Worm (Caenorhabditis elegans) whole organism, L4 larva: ENCODE data around the gene T10B10.4.

Experiments used
- D1046.2 ChIP-seq: fragments of 200-800 bp; sonication (Bioruptor generic); IDR thresholded peaks from 2 replicates; pipeline ENCODE4 v1.3.6; 2022; ENCODE audit warnings: missing genetic modification characterization, missing compliant biosample characterization
- F10B5.3 ChIP-seq: sonication (generic microtip); optimal IDR thresholded peaks from 2 replicates; lab custom pipeline; 2016; ENCODE audit warnings: mild to moderate bottlenecking, missing genetic modification characterization, missing compliant biosample characterization
- F49E8.2 ChIP-seq: sonication (generic microtip); optimal IDR thresholded peaks from 2 replicates; lab custom pipeline; 2016; ENCODE audit warnings: missing compliant biosample characterization, mild to moderate bottlenecking, missing genetic modification characterization, borderline replicate concordance
- R02D3.7 ChIP-seq: fragments of 150-350 bp; sonication (generic microtip); optimal IDR thresholded peaks from 3 replicates; lab custom pipeline; 2014; ENCODE audit warnings: missing biosample characterization, missing genetic modification characterization
- Y105C5A.15 ChIP-seq: fragments of 200-800 bp; sonication (Bioruptor generic); IDR thresholded peaks from 2 replicates; pipeline ENCODE4 v1.3.6; 2022; ENCODE audit warnings: missing genetic modification characterization, missing compliant biosample characterization
- aha-1 ChIP-seq: fragments of 150-350 bp; peaks from one replicate; lab custom pipeline; 2014; ENCODE audit warnings: missing biosample characterization, missing genetic modification characterization
- arid-1 ChIP-seq: fragments of 200-800 bp; sonication (Bioruptor generic); conservative IDR thresholded peaks from 2 replicates; pipeline ENCODE4 v1.3.6; 2022; ENCODE audit warnings: missing genetic modification reagents, missing genetic modification characterization, missing compliant biosample characterization
- ceh-20 ChIP-seq: fragments of 200-800 bp; sonication (Bioruptor generic); IDR thresholded peaks from 2 replicates; pipeline ENCODE4 v1.3.6; 2022; ENCODE audit warnings: missing genetic modification reagents, missing genetic modification characterization, missing compliant biosample characterization
- ceh-44 ChIP-seq: fragments of 200-800 bp; sonication (Bioruptor generic); IDR thresholded peaks from 2 replicates; pipeline ENCODE4 v1.3.6; 2022; ENCODE audit warnings: missing genetic modification reagents, missing genetic modification characterization, missing compliant biosample characterization
- ces-1 ChIP-seq: fragments of 150-350 bp; sonication (generic microtip); optimal IDR thresholded peaks from 4 replicates; lab custom pipeline; 2014; ENCODE audit warnings: missing biosample characterization, missing genetic modification reagents, missing genetic modification characterization
- cey-2 ChIP-seq: sonication (generic microtip); optimal IDR thresholded peaks from 3 replicates; lab custom pipeline; 2017; ENCODE audit warnings: missing genetic modification characterization, mild to moderate bottlenecking, missing compliant biosample characterization, antibody characterized with exemption, borderline replicate concordance; ENCODE audit not compliant: insufficient read depth
- daf-8 ChIP-seq: fragments of 200-800 bp; sonication (Bioruptor generic); IDR thresholded peaks from 2 replicates; pipeline ENCODE4 v1.3.6; 2022; ENCODE audit warnings: missing genetic modification characterization, missing compliant biosample characterization
- dpl-1 ChIP-seq: fragments of 150-350 bp; optimal IDR thresholded peaks from 2 replicates; lab custom pipeline; 2014; ENCODE audit warnings: missing biosample characterization, missing genetic modification reagents, missing genetic modification characterization
- gei-8 ChIP-seq: fragments of 200-800 bp; sonication (Bioruptor generic); optimal IDR thresholded peaks from 2 replicates; lab custom pipeline; 2018; ENCODE audit warnings: mild to moderate bottlenecking, missing genetic modification characterization, missing compliant biosample characterization
- hlh-11 ChIP-seq: fragments of 200-800 bp; sonication (Bioruptor generic); optimal IDR thresholded peaks from 2 replicates; lab custom pipeline; 2018; ENCODE audit warnings: mild to moderate bottlenecking, missing genetic modification characterization, missing compliant biosample characterization
- hlh-30 ChIP-seq: sonication (generic microtip); optimal IDR thresholded peaks from 2 replicates; lab custom pipeline; 2017; ENCODE audit warnings: antibody characterized with exemption, mild to moderate bottlenecking, missing genetic modification characterization, missing compliant biosample characterization; ENCODE audit not compliant: insufficient read depth
- lim-7 ChIP-seq: fragments of 200-800 bp; sonication (Bioruptor generic); IDR thresholded peaks from 2 replicates; pipeline ENCODE4 v1.3.6; 2022; ENCODE audit warnings: missing genetic modification characterization, missing compliant biosample characterization
- lin-29 ChIP-seq: fragments of 200-800 bp; sonication (Bioruptor generic); IDR thresholded peaks from 2 replicates; pipeline ENCODE4 v1.3.6; 2022; ENCODE audit warnings: missing genetic modification reagents, missing genetic modification characterization, missing compliant biosample characterization
- lin-38 ChIP-seq: fragments of 200-800 bp; sonication (Bioruptor generic); IDR thresholded peaks from 2 replicates; pipeline ENCODE4 v1.3.6; 2022; ENCODE audit warnings: missing genetic modification reagents, missing genetic modification characterization, missing compliant biosample characterization
- lir-3 ChIP-seq: sonication (generic microtip); optimal IDR thresholded peaks from 2 replicates; lab custom pipeline; 2016; ENCODE audit warnings: mild to moderate bottlenecking, missing genetic modification characterization, missing compliant biosample characterization
- lsy-2 ChIP-seq, 2 experiments: fragments of 150-350 bp in 1 of 2; sonication (generic microtip) in 1 of 2; optimal IDR thresholded peaks; 2 replicates each; lab custom pipeline; 2014 to 2017; ENCODE audit warnings: missing biosample characterization in 2 of 2, missing genetic modification characterization in 2 of 2
- madf-5 ChIP-seq, 2 experiments: fragments of 200-800 bp; sonication (Bioruptor generic); IDR thresholded peaks; 2 replicates each; pipeline ENCODE4 v1.3.6; 2022; ENCODE audit warnings: missing compliant biosample characterization in 2 of 2, missing genetic modification characterization in 2 of 2
- mdl-1 ChIP-seq, 2 experiments: fragments of 150-350 bp in 1 of 2; sonication (generic microtip) in 1 of 2; optimal IDR thresholded peaks; 2 replicates each; lab custom pipeline; 2014 to 2017; ENCODE audit warnings: missing biosample characterization in 2 of 2, missing genetic modification characterization in 2 of 2
- mdt-29 ChIP-seq: fragments of 200-800 bp; sonication (Bioruptor generic); IDR thresholded peaks from 2 replicates; pipeline ENCODE4 v1.3.6; 2022; ENCODE audit warnings: missing genetic modification reagents, missing genetic modification characterization, missing compliant biosample characterization
- mxl-2 ChIP-seq: fragments of 200-800 bp; sonication (Bioruptor generic); conservative IDR thresholded peaks from 2 replicates; pipeline ENCODE4 v1.3.6; 2022; ENCODE audit warnings: missing genetic modification reagents, missing genetic modification characterization, missing compliant biosample characterization
- nhr-10 ChIP-seq: fragments of 150-350 bp; optimal IDR thresholded peaks from 2 replicates; lab custom pipeline; 2014; ENCODE audit warnings: missing biosample characterization, missing genetic modification characterization
- nhr-102 ChIP-seq: sonication (generic microtip); optimal IDR thresholded peaks from 2 replicates; lab custom pipeline; 2016; ENCODE audit warnings: mild to moderate bottlenecking, missing genetic modification characterization, moderate library complexity, missing compliant biosample characterization
- nhr-11 ChIP-seq: fragments of 150-350 bp; optimal IDR thresholded peaks from 2 replicates; lab custom pipeline; 2014; ENCODE audit warnings: missing biosample characterization, missing genetic modification characterization
- nhr-28 ChIP-seq: fragments of 150-350 bp; optimal IDR thresholded peaks from 2 replicates; lab custom pipeline; 2014; ENCODE audit warnings: missing biosample characterization, missing genetic modification characterization
- nhr-6 ChIP-seq: fragments of 150-350 bp; optimal IDR thresholded peaks from 2 replicates; lab custom pipeline; 2014; ENCODE audit warnings: missing biosample characterization, missing genetic modification characterization
- nhr-76 ChIP-seq: fragments of 150-350 bp; optimal IDR thresholded peaks from 2 replicates; lab custom pipeline; 2014; ENCODE audit warnings: missing biosample characterization, missing genetic modification characterization
- nhr-77 ChIP-seq: fragments of 150-350 bp; optimal IDR thresholded peaks from 2 replicates; lab custom pipeline; 2014; ENCODE audit warnings: missing biosample characterization, missing genetic modification characterization
- rbr-2 ChIP-seq: sonication (generic microtip); optimal IDR thresholded peaks from 2 replicates; lab custom pipeline; 2016; ENCODE audit warnings: missing genotype, missing genetic modification characterization, missing compliant biosample characterization
- sdz-12 ChIP-seq: fragments of 200-800 bp; sonication (Bioruptor generic); optimal IDR thresholded peaks from 2 replicates; lab custom pipeline; 2018; ENCODE audit warnings: mild to moderate bottlenecking, missing genetic modification characterization, missing compliant biosample characterization
- set-16 ChIP-seq: fragments of 200-800 bp; sonication (Bioruptor generic); IDR thresholded peaks from 2 replicates; pipeline ENCODE4 v1.3.6; 2022; ENCODE audit warnings: missing genetic modification reagents, missing genetic modification characterization, missing compliant biosample characterization
- snpc-1.2 ChIP-seq: fragments of 200-800 bp; sonication (Bioruptor generic); IDR thresholded peaks from 2 replicates; pipeline ENCODE4 v1.3.6; 2022; ENCODE audit warnings: missing genetic modification reagents, missing genetic modification characterization, missing compliant biosample characterization
- spr-1 ChIP-seq: sonication (generic microtip); optimal IDR thresholded peaks from 2 replicates; lab custom pipeline; 2016; ENCODE audit warnings: mild to moderate bottlenecking, missing genetic modification characterization, missing compliant biosample characterization
- spr-3 ChIP-seq: fragments of 200-800 bp; sonication (Bioruptor generic); optimal IDR thresholded peaks from 2 replicates; lab custom pipeline; 2018; ENCODE audit warnings: mild to moderate bottlenecking, missing genetic modification characterization, missing compliant biosample characterization
- tag-97 ChIP-seq: fragments of 200-800 bp; sonication (Bioruptor generic); IDR thresholded peaks from 2 replicates; pipeline ENCODE4 v1.3.6; 2022; ENCODE audit warnings: missing genetic modification characterization, missing compliant biosample characterization
- tra-1 ChIP-seq: fragments of 200-800 bp; sonication (Bioruptor generic); IDR thresholded peaks from 2 replicates; pipeline ENCODE4 v1.3.6; 2022; ENCODE audit warnings: missing genetic modification reagents, missing genetic modification characterization, missing compliant biosample characterization
- unc-39 ChIP-seq: sonication (generic microtip); optimal IDR thresholded peaks from 2 replicates; lab custom pipeline; 2017; ENCODE audit warnings: missing biosample characterization, missing genetic modification characterization
- unc-62 ChIP-seq, 3 experiments: fragments of 150-350 bp in 1 of 3; sonication (generic microtip); optimal IDR thresholded peaks in 2 of 3; peaks in 1 of 3; 1 replicate in 1 of 3; 2 replicates in 2 of 3; lab custom pipeline; 2014 to 2017; ENCODE audit warnings: missing biosample characterization in 3 of 3, missing genetic modification characterization in 3 of 3, missing genetic modification reagents in 3 of 3, missing genotype in 1 of 3
- vab-7 ChIP-seq: fragments of 200-800 bp; sonication (Bioruptor generic); IDR thresholded peaks from 2 replicates; pipeline ENCODE4 v1.3.6; 2022; ENCODE audit warnings: missing genetic modification reagents, missing genetic modification characterization, missing compliant biosample characterization
- zag-1 ChIP-seq: fragments of 150-350 bp; optimal IDR thresholded peaks from 2 replicates; lab custom pipeline; 2014; ENCODE audit warnings: missing biosample characterization, missing genetic modification characterization

T10B10.4 gene

DNA sequence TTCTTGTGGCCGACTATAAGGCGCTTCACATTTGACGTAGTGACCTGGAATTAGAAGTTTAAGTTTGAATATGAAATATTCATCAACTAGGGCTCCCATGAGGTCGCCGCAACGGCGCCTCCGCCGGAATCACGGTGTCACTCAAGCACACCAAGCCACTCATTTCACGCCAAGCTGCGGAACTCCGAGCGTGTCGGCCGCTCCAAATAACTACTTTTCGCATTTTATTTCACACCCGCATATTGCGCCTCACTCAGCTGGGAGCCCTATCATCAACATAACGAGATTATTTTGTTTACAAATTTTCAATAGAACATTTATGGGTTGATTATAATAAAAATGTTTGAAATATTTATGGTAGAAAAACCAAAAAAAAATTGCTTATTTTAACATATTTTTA lies 32.1 kb upstream of the T10B10.4 start:
- TF ChIP-seq snpc-1.2 (peak; percentile 34; the same call in 1 of the 2 replicates), daf-8 (no peak)

DNA sequence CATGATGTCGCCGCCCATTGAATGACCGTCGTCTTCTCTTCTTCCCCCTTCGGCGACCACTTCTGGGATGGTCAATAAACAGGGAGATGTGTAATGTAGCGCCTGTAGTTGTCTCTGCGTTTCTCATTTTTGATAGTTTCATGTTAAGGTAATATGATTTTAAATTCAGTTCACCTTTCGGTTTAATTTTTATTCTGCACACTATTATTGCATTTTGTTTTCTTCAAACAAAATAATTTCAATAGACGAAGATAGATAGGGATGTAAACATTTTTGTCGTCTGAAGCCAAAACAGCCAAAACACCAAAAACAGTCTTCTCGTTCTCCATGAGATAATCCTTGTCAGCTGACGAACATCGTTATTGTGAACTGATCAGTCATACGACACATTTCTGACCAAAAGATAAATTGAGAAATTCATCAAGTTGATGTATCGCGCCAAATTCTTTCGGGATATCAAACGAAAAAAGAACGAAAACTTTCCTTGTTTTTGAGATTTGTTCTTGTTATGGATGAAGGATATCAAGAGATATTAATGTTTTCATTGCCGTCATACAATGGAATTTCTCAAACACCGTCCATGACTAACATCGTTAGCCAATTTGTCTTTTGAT lies 31.1 kb upstream of the T10B10.4 start, which contains the start of gene C11G10.1:
C11G10.1 (minus strand) TSS at position 51 of the 614 bp plus-strand sequence.
- TF ChIP-seq nhr-102 (tag; lab: Kevin White, UChicago) (no peak), madf-5 (GFP tag; IDR thresholded peaks at IDR 0.05; lab: Robert Waterston, UW) (no peak), nhr-77 (no peak), ceh-44 (GFP tag; lab: Robert Waterston, UW) (no peak), nhr-28 (tag; lab: Kevin White, UChicago) (peak; percentile 40), F10B5.3 (tag; lab: Kevin White, UChicago) (no peak), zag-1 (tag; lab: Kevin White, UChicago) (no peak), lir-3 (tag; lab: Kevin White, UChicago) (no peak), aha-1 (peak; percentile 29), spr-3 (GFP tag; lab: Kevin White, UChicago) (no peak), unc-39 (no peak), hlh-30 (tag; lab: Kevin White, UChicago) (peak; percentile 66), lim-7 (no peak), arid-1 (GFP tag; lab: Robert Waterston, UW) (no peak), Y105C5A.15 (GFP tag; lab: Robert Waterston, UW) (no peak), hlh-11 (peak; percentile 44), tag-97 (GFP tag; lab: Robert Waterston, UW) (no peak), rbr-2 (tag; lab: Kevin White, UChicago) (no peak), vab-7 (no peak), lin-29 (GFP tag; lab: Robert Waterston, UW) (no peak), mxl-2 (GFP tag; lab: Robert Waterston, UW) (no peak), mdl-1 (tag; optimal IDR thresholded peaks at IDR 0.05; lab: Kevin White, UChicago) (peak in 1 of 2 experiments; percentile 39), lin-38 (GFP tag; lab: Robert Waterston, UW) (no peak), D1046.2 (GFP tag; lab: Robert Waterston, UW) (no peak), tra-1 (GFP tag; lab: Robert Waterston, UW) (no peak), nhr-6 (tag; lab: Kevin White, UChicago) (no peak), nhr-11 (tag; lab: Kevin White, UChicago) (no peak)

DNA sequence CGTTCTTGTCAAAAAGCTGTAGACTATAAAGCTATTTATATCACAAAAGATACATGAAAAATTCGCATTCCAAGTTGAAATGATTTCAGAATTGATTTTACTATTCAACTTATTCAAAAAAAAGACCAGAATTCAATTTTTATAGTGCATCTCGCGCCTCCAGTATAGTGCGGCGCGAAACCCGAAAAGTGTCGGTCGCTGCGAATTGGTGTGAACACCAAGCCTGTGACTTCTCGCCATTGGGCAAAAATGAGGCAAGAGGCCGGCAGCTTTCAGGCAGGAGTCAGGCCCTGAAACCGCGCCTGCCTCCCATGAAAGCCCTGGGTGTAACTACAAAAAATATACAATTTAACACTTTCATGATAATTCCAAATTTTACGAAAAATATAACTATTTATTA lies 30.6 kb upstream of the T10B10.4 start:
- TF ChIP-seq set-16 (GFP tag; lab: Robert Waterston, UW): peak; percentile 21; the same call in 1 of the 2 replicates
- TF ChIP-seq nhr-10 (tag; lab: Kevin White, UChicago): no peak

DNA sequence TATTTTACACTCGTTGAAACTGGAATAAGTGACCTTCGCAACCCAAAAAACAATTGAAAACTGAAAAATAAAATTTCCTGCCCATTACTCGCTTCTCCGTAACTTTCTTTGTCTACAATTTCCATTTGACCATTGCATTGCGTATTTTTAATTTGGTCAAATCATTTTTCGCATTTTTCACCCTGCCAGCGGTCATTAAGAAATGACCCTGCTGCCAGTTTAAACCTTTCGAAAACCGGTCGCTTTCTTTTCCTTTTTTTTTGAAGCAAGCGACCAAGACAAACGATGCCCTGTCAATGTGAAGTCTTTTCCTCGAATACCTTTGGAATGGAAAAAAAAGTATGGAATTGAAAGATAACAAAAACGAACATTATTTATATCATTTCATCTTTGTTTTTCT lies 29.0 kb upstream of the T10B10.4 start:
- TF ChIP-seq R02D3.7 (tag; lab: Kevin White, UChicago): no peak
- no peak for TF ChIP-seq ces-1 (GFP tag; lab: Kevin White, UChicago)
- TF ChIP-seq madf-5 (GFP tag; IDR thresholded peaks at IDR 0.05; lab: Robert Waterston, UW): no peak
- TF ChIP-seq mxl-2 (GFP tag; lab: Robert Waterston, UW): no peak
- TF ChIP-seq F49E8.2 (tag; lab: Kevin White, UChicago): no peak
- peak in 1 of 2 experiments; percentile 41 for TF ChIP-seq unc-62 (GFP tag; optimal IDR thresholded peaks at IDR 0.05 in 1 of 2; lab: Kevin White, UChicago)
- no peak for TF ChIP-seq unc-62 (tag; optimal IDR thresholded peaks at IDR 0.05; lab: Kevin White, UChicago)
- TF ChIP-seq spr-1: no peak
- no peak for TF ChIP-seq nhr-11 (tag; lab: Kevin White, UChicago)
- no peak for TF ChIP-seq nhr-10 (tag; lab: Kevin White, UChicago)
- TF ChIP-seq lim-7: no peak
- TF ChIP-seq ceh-20: peak; percentile 36; the same call in 1 of the 2 replicates
- no peak for TF ChIP-seq sdz-12 (GFP tag; lab: Kevin White, UChicago)
- no peak for TF ChIP-seq zag-1 (tag; lab: Kevin White, UChicago)
- no peak for TF ChIP-seq nhr-76
- peak; percentile 44; the same call in 1 of the 2 replicates for TF ChIP-seq tra-1 (GFP tag; lab: Robert Waterston, UW)
- TF ChIP-seq dpl-1 (GFP tag; lab: Kevin White, UChicago): no peak
- TF ChIP-seq cey-2: peak; percentile 23
- no peak for TF ChIP-seq gei-8 (GFP tag; lab: Kevin White, UChicago)
- peak; percentile 2 for TF ChIP-seq nhr-28 (tag; lab: Kevin White, UChicago)
- TF ChIP-seq mdt-29 (GFP tag; lab: Robert Waterston, UW): no peak
- no peak for TF ChIP-seq lsy-2 (tag; optimal IDR thresholded peaks at IDR 0.05; lab: Kevin White, UChicago)
- TF ChIP-seq daf-8: no peak
